Fruit fly (Drosophila melanogaster): ENCODE measurements around the gene CG4020.

dm6 chrX:5892512-5892911 is 13.0 kb upstream of the CG4020 start:
- no peak for TF ChIP-seq Crg-1 (GFP tag; optimal IDR thresholded peaks at IDR 0.05)
- peak; percentile 61 for TF ChIP-seq kay (GFP tag; ENCODE audit: borderline replicate concordance)
- TF ChIP-seq CG12768 (GFP tag; optimal IDR thresholded peaks at IDR 0.05), result no peak
- no peak for TF ChIP-seq pad (GFP tag; optimal IDR thresholded peaks at IDR 0.05)
- no peak for TF ChIP-seq CG11617 (GFP tag; optimal IDR thresholded peaks at IDR 0.05)
- no peak for TF ChIP-seq tj (GFP tag; optimal IDR thresholded peaks at IDR 0.05)
- no peak for TF ChIP-seq CG1620 (GFP tag; optimal IDR thresholded peaks at IDR 0.05)
- TF ChIP-seq CG7045 (GFP tag; optimal IDR thresholded peaks at IDR 0.05), result no peak
- no peak for TF ChIP-seq cic (GFP tag; optimal IDR thresholded peaks at IDR 0.05)
- no peak for TF ChIP-seq cnc (optimal IDR thresholded peaks at IDR 0.05)
- no peak for TF ChIP-seq toe (GFP tag; optimal IDR thresholded peaks at IDR 0.05)
- no peak for TF ChIP-seq CG33017 (tag; optimal IDR thresholded peaks at IDR 0.05)

Data from whole organism, adult.